Worm (Caenorhabditis elegans) whole organism, L4/young adult: Measurements from ENCODE around the gene nsph-3.1.

Experiments
- W03F9.2 ChIP-seq: fragments of 150-350 bp; optimal IDR thresholded peaks from 2 replicates; lab custom pipeline; 2014; ENCODE audit warnings: missing biosample characterization, missing genetic modification characterization
- dao-5 ChIP-seq: sonication (generic microtip); optimal IDR thresholded peaks from 2 replicates; lab custom pipeline; 2016; ENCODE audit warnings: missing genotype, missing genetic modification characterization, moderate library complexity, missing compliant biosample characterization
- him-1 ChIP-seq: sonication (generic microtip); optimal IDR thresholded peaks from 2 replicates; lab custom pipeline; 2016; ENCODE audit warnings: missing genotype, missing genetic modification reagents, missing genetic modification characterization, missing compliant biosample characterization

DNA sequence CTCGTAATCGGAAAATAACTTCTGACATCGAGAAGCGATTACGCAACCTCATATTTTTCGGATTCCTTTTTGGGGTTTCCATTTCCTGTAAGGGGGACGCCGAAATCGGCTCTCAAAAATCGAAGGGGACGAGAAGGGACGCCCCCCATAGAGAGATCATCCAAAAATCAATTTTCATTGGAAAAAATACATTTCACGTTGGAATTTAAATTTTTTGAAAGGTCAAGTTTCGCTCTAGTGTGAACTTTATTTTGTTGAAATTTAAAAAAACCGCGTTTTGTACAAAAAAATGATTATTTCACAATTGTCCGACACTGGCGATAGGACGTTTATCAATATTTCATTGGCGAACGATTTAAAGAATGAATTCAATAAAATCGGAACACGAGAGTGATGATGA is 2.4 kb downstream of the nsph-3.1 start, which contains the start of gene Y69E1A.3:
- TF ChIP-seq him-1 (tag; lab: Kevin White, UChicago) (no peak), dao-5 (tag; lab: Kevin White, UChicago) (no peak), W03F9.2 (no peak)
